Worm (Caenorhabditis elegans) whole organism, young adult: ENCODE data around the gene nhr-241.

Experiments
- B0261.1 ChIP-seq: sonication (generic microtip); optimal IDR thresholded peaks from 2 replicates; lab custom pipeline; 2016; ENCODE audit warnings: mild to moderate bottlenecking, missing genetic modification characterization, moderate library complexity, missing compliant biosample characterization
- D2030.7 ChIP-seq: fragments of 200-800 bp; sonication (Bioruptor generic); IDR thresholded peaks from 2 replicates; pipeline ENCODE4 v1.3.6; 2022; ENCODE audit warnings: missing genetic modification reagents, missing genetic modification characterization, missing compliant biosample characterization
- F37B4.10 ChIP-seq: fragments of 200-800 bp; sonication (Bioruptor generic); IDR thresholded peaks from 2 replicates; pipeline ENCODE4 v1.3.6; 2022; ENCODE audit warnings: missing genetic modification characterization, missing compliant biosample characterization
- F39B2.1 ChIP-seq: fragments of 200-800 bp; sonication (Bioruptor generic); IDR thresholded peaks from 2 replicates; pipeline ENCODE4 v1.3.6; 2022; ENCODE audit warnings: missing genetic modification reagents, missing genetic modification characterization, missing compliant biosample characterization
- F49E8.2 ChIP-seq: sonication (generic microtip); optimal IDR thresholded peaks from 3 replicates; lab custom pipeline; 2017; ENCODE audit warnings: missing genetic modification characterization, mild to moderate bottlenecking, missing compliant biosample characterization, antibody characterized with exemption, moderate library complexity; ENCODE audit not compliant: insufficient read depth
- Y56A3A.18 ChIP-seq: fragments of 200-800 bp; sonication (Bioruptor generic); IDR thresholded peaks from 2 replicates; pipeline ENCODE4 v1.3.6; 2022; ENCODE audit warnings: missing genetic modification reagents, missing genetic modification characterization, missing compliant biosample characterization
- ama-1 ChIP-seq, 3 experiments: fragments of 150-350 bp in 1 of 3; sonication (generic microtip) in 2 of 3; optimal IDR thresholded peaks; 2 replicates each; lab custom pipeline; 2014 to 2018; ENCODE audit warnings: missing biosample characterization in 2 of 3, missing genetic modification characterization in 2 of 3, missing genetic modification reagents in 2 of 3
- aptf-3 ChIP-seq: fragments of 200-800 bp; sonication (Bioruptor generic); IDR thresholded peaks from 2 replicates; pipeline ENCODE4 v1.3.6; 2022; ENCODE audit warnings: missing genetic modification characterization, missing compliant biosample characterization
- bed-1 ChIP-seq: fragments of 200-800 bp; sonication (Bioruptor generic); IDR thresholded peaks from 2 replicates; pipeline ENCODE4 v1.3.6; 2022; ENCODE audit warnings: missing genetic modification reagents, missing genetic modification characterization, missing compliant biosample characterization
- cebp-2 ChIP-seq: fragments of 200-800 bp; sonication (Bioruptor generic); IDR thresholded peaks from 2 replicates; pipeline ENCODE4 v1.3.6; 2022; ENCODE audit warnings: missing genetic modification characterization, missing compliant biosample characterization
- ceh-27 ChIP-seq: fragments of 200-800 bp; sonication (Bioruptor generic); optimal IDR thresholded peaks from 2 replicates; lab custom pipeline; 2018; ENCODE audit warnings: mild to moderate bottlenecking, missing genetic modification characterization, moderate library complexity, missing compliant biosample characterization
- ceh-58 ChIP-seq: fragments of 200-800 bp; sonication (Bioruptor generic); IDR thresholded peaks from 2 replicates; pipeline ENCODE4 v1.3.6; 2022; ENCODE audit warnings: missing genetic modification characterization, missing compliant biosample characterization
- die-1 ChIP-seq: sonication (generic microtip); optimal IDR thresholded peaks from 2 replicates; lab custom pipeline; 2016; ENCODE audit warnings: missing genotype, mild to moderate bottlenecking, missing genetic modification characterization, missing compliant biosample characterization
- dpff-1 ChIP-seq: sonication (generic microtip); optimal IDR thresholded peaks from 2 replicates; lab custom pipeline; 2017; ENCODE audit warnings: mild to moderate bottlenecking, missing genetic modification characterization, missing compliant biosample characterization
- egl-44 ChIP-seq: fragments of 200-800 bp; sonication (Bioruptor generic); IDR thresholded peaks from 2 replicates; pipeline ENCODE4 v1.3.6; 2022; ENCODE audit warnings: missing genetic modification reagents, missing genetic modification characterization, missing compliant biosample characterization
- ekl-4 ChIP-seq: fragments of 200-800 bp; sonication (Bioruptor generic); IDR thresholded peaks from 2 replicates; pipeline ENCODE4 v1.3.6; 2022; ENCODE audit warnings: missing genetic modification reagents, missing genetic modification characterization, missing compliant biosample characterization
- ets-4 ChIP-seq: fragments of 200-800 bp; sonication (Bioruptor generic); optimal IDR thresholded peaks from 2 replicates; lab custom pipeline; 2018; ENCODE audit warnings: mild to moderate bottlenecking, missing genetic modification characterization, missing compliant biosample characterization
- him-1 ChIP-seq: sonication (generic microtip); optimal IDR thresholded peaks from 2 replicates; lab custom pipeline; 2016; ENCODE audit warnings: missing genotype, missing genetic modification reagents, missing genetic modification characterization, missing compliant biosample characterization
- hlh-12 ChIP-seq: sonication (generic microtip); optimal IDR thresholded peaks from 2 replicates; lab custom pipeline; 2016; ENCODE audit warnings: missing genetic modification characterization, missing compliant biosample characterization
- hmg-1.2 ChIP-seq: fragments of 200-800 bp; sonication (Bioruptor generic); IDR thresholded peaks from 2 replicates; pipeline ENCODE4 v1.3.6; 2022; ENCODE audit warnings: missing genetic modification reagents, missing genetic modification characterization, missing compliant biosample characterization
- hrde-1 ChIP-seq: sonication (generic microtip); optimal IDR thresholded peaks from 2 replicates; lab custom pipeline; 2016; ENCODE audit warnings: missing genetic modification characterization, mild to moderate bottlenecking, missing compliant biosample characterization, moderate library complexity, missing genotype, missing genetic modification reagents, borderline replicate concordance
- lag-1 ChIP-seq: fragments of 200-800 bp; sonication (Bioruptor generic); IDR thresholded peaks from 2 replicates; pipeline ENCODE4 v1.3.6; 2022; ENCODE audit warnings: missing genetic modification reagents, missing genetic modification characterization, missing compliant biosample characterization
- let-607 ChIP-seq, 2 experiments: fragments of 200-800 bp in 1 of 2; sonication (Bioruptor generic) in 1 of 2; sonication (generic microtip) in 1 of 2; optimal IDR thresholded peaks; 2 replicates each; lab custom pipeline; 2016 to 2018; ENCODE audit warnings: mild to moderate bottlenecking in 2 of 2, missing compliant biosample characterization in 2 of 2, missing genetic modification characterization in 2 of 2, moderate library complexity in 2 of 2, missing genotype in 1 of 2
- lir-1 ChIP-seq: fragments of 200-800 bp; sonication (Bioruptor generic); conservative IDR thresholded peaks from 2 replicates; pipeline ENCODE4 v1.3.6; 2022; ENCODE audit warnings: missing genetic modification reagents, missing genetic modification characterization, missing compliant biosample characterization
- madf-6 ChIP-seq: fragments of 200-800 bp; sonication (Bioruptor generic); IDR thresholded peaks from 2 replicates; pipeline ENCODE4 v1.3.6; 2022; ENCODE audit warnings: missing genetic modification reagents, missing genetic modification characterization, missing compliant biosample characterization
- madf-8 ChIP-seq: fragments of 200-800 bp; sonication (Bioruptor generic); conservative IDR thresholded peaks from 2 replicates; pipeline ENCODE4 v1.3.6; 2022; ENCODE audit warnings: missing genetic modification reagents, missing genetic modification characterization, missing compliant biosample characterization
- nfya-1 ChIP-seq: sonication (generic microtip); optimal IDR thresholded peaks from 2 replicates; lab custom pipeline; 2017; ENCODE audit warnings: antibody characterized with exemption, missing compliant biosample characterization, missing genetic modification characterization, borderline replicate concordance; ENCODE audit not compliant: insufficient read depth
- nhr-120 ChIP-seq: fragments of 200-800 bp; sonication (Bioruptor generic); IDR thresholded peaks from 2 replicates; pipeline ENCODE4 v1.3.6; 2022; ENCODE audit warnings: missing genetic modification characterization, missing compliant biosample characterization
- nhr-179 ChIP-seq: sonication (generic microtip); optimal IDR thresholded peaks from 2 replicates; lab custom pipeline; 2016; ENCODE audit warnings: mild to moderate bottlenecking, missing genetic modification characterization, missing compliant biosample characterization
- nhr-80 ChIP-seq: sonication (generic microtip); optimal IDR thresholded peaks from 2 replicates; lab custom pipeline; 2016; ENCODE audit warnings: missing genetic modification characterization, missing compliant biosample characterization
- rec-8 ChIP-seq, 2 experiments: sonication (generic microtip); optimal IDR thresholded peaks; 2 replicates each; lab custom pipeline; 2016; ENCODE audit warnings: mild to moderate bottlenecking in 2 of 2, missing genetic modification characterization in 2 of 2, missing genetic modification reagents in 2 of 2, missing genotype in 2 of 2, missing biosample characterization in 1 of 2, missing compliant biosample characterization in 1 of 2, moderate library complexity in 1 of 2
- repo-1 ChIP-seq: sonication (generic microtip); optimal IDR thresholded peaks from 2 replicates; lab custom pipeline; 2017; ENCODE audit warnings: mild to moderate bottlenecking, missing genetic modification characterization, missing compliant biosample characterization
- rpc-1 ChIP-seq, 2 experiments: fragments of 150-350 bp in 1 of 2; sonication (generic microtip) in 1 of 2; optimal IDR thresholded peaks; 2 replicates each; lab custom pipeline; 2014 to 2018; ENCODE audit warnings: missing biosample characterization in 1 of 2, missing genetic modification characterization in 1 of 2, missing genetic modification reagents in 1 of 2, missing genotype in 1 of 2
- sea-2 ChIP-seq: fragments of 200-800 bp; sonication (Bioruptor generic); IDR thresholded peaks from 2 replicates; pipeline ENCODE4 v1.3.6; 2022; ENCODE audit warnings: missing genetic modification characterization, missing compliant biosample characterization
- snpc-1.1 ChIP-seq: sonication (generic microtip); optimal IDR thresholded peaks from 2 replicates; lab custom pipeline; 2017; ENCODE audit warnings: missing genetic modification characterization, mild to moderate bottlenecking, missing compliant biosample characterization, antibody characterized with exemption, moderate library complexity, missing genotype, missing genetic modification reagents; ENCODE audit not compliant: insufficient read depth
- snpc-1.3 ChIP-seq: sonication (generic microtip); optimal IDR thresholded peaks from 2 replicates; lab custom pipeline; 2017; ENCODE audit warnings: missing genetic modification characterization, mild to moderate bottlenecking, missing compliant biosample characterization, antibody characterized with exemption, moderate library complexity, missing genotype, missing genetic modification reagents; ENCODE audit not compliant: insufficient read depth
- snpc-4 ChIP-seq, 5 experiments: fragments of 150-350 bp in 1 of 5; sonication (generic microtip) in 4 of 5; optimal IDR thresholded peaks; 2 replicates each; lab custom pipeline; 2014 to 2018; ENCODE audit warnings: missing genetic modification characterization in 5 of 5, missing biosample characterization in 3 of 5, antibody characterized with exemption in 2 of 5, mild to moderate bottlenecking in 2 of 5, missing compliant biosample characterization in 2 of 5, missing genotype in 2 of 5, moderate library complexity in 2 of 5, missing genetic modification reagents in 1 of 5
- tbp1 ChIP-seq: fragments of 200-800 bp; sonication (Bioruptor generic); optimal IDR thresholded peaks from 2 replicates; lab custom pipeline; 2018; ENCODE audit warnings: mild to moderate bottlenecking, missing genetic modification characterization, missing compliant biosample characterization
- ztf-18 ChIP-seq: sonication (generic microtip); optimal IDR thresholded peaks from 2 replicates; lab custom pipeline; 2016; ENCODE audit warnings: missing genotype, mild to moderate bottlenecking, missing genetic modification characterization, missing compliant biosample characterization
- ztf-22 ChIP-seq: fragments of 200-800 bp; sonication (Bioruptor generic); optimal IDR thresholded peaks from 2 replicates; lab custom pipeline; 2018; ENCODE audit warnings: mild to moderate bottlenecking, missing genetic modification characterization, moderate library complexity, missing compliant biosample characterization
- ztf-26 ChIP-seq: sonication (generic microtip); optimal IDR thresholded peaks from 2 replicates; lab custom pipeline; 2017; ENCODE audit warnings: missing genetic modification characterization, missing compliant biosample characterization

nhr-241 gene

ce11 chrV:18710045-18710490 lies 10.8 kb downstream of the nhr-241 start (continued):
- peak; percentile 70 for TF ChIP-seq tbp1 (GFP tag; lab: Kevin White, UChicago)
- TF ChIP-seq sea-2 (GFP tag; lab: Robert Waterston, UW) = no peak
- no peak for TF ChIP-seq F39B2.1 (GFP tag; lab: Robert Waterston, UW)
- TF ChIP-seq ztf-26 (tag; lab: Kevin White, UChicago) = no peak
- no peak for TF ChIP-seq madf-8 (GFP tag; lab: Robert Waterston, UW)
- TF ChIP-seq repo-1 (tag; lab: Kevin White, UChicago) = no peak
- no peak for TF ChIP-seq Y56A3A.18
- TF ChIP-seq ceh-27 (GFP tag; lab: Kevin White, UChicago) = no peak
- TF ChIP-seq F37B4.10 (GFP tag; lab: Robert Waterston, UW) = no peak
- no peak for TF ChIP-seq dpff-1 (tag; lab: Kevin White, UChicago)
- TF ChIP-seq snpc-1.1 (tag; lab: Kevin White, UChicago) = no peak
- TF ChIP-seq let-607 (tag; optimal IDR thresholded peaks at IDR 0.05; lab: Kevin White, UChicago) = no peak
- TF ChIP-seq rpc-1 (optimal IDR thresholded peaks at IDR 0.05; lab: Kevin White, UChicago) = peak; percentile 3
- TF ChIP-seq rpc-1 (tag; optimal IDR thresholded peaks at IDR 0.05; lab: Kevin White, UChicago) = peak; percentile 61
- TF ChIP-seq ztf-22 (GFP tag; lab: Kevin White, UChicago) = no peak
- no peak for TF ChIP-seq lir-1 (GFP tag; lab: Robert Waterston, UW)

- TF ChIP-seq rec-8 (tag; optimal IDR thresholded peaks at IDR 0.05; lab: Kevin White, UChicago) (no peak), nfya-1 (tag; lab: Kevin White, UChicago) (peak; percentile 41), nhr-120 (peak; percentile 78; the same call in 1 of the 2 replicates), aptf-3 (peak; percentile 32; the same call in 1 of the 2 replicates), ekl-4 (no peak), hmg-1.2 (GFP tag; lab: Robert Waterston, UW) (no peak), ama-1 (optimal IDR thresholded peaks at IDR 0.05; lab: Kevin White, UChicago) (no peak), ama-1 (GFP tag; optimal IDR thresholded peaks at IDR 0.05; lab: Kevin White, UChicago) (no peak), snpc-1.3 (tag; lab: Kevin White, UChicago) (no peak), ztf-18 (tag; lab: Kevin White, UChicago) (no peak), nhr-179 (no peak), ceh-58 (no peak)
Observed at ce11 chrV:18711362-18711761, 12.1 kb downstream of the nhr-241 start.

- peak; percentile 24 for TF ChIP-seq B0261.1
- TF ChIP-seq him-1 (tag; lab: Kevin White, UChicago) = peak; percentile 22
- TF ChIP-seq snpc-4 (GFP tag; optimal IDR thresholded peaks at IDR 0.05; lab: Kevin White, UChicago) = no peak
- TF ChIP-seq snpc-4 (tag; optimal IDR thresholded peaks at IDR 0.05; lab: Kevin White, UChicago) = peak in 1 of 4 experiments; percentile 52
- TF ChIP-seq ztf-18 (tag; lab: Kevin White, UChicago) = peak; percentile 87
- no peak for TF ChIP-seq nhr-80 (tag; lab: Kevin White, UChicago)
- TF ChIP-seq egl-44 (GFP tag; lab: Robert Waterston, UW) = peak; percentile 69; the same call in 1 of the 2 replicates
- peak; percentile 24 for TF ChIP-seq die-1 (tag; lab: Kevin White, UChicago)
- TF ChIP-seq hrde-1 (tag; lab: Kevin White, UChicago) = peak; percentile 43
- TF ChIP-seq D2030.7 = peak; percentile 24; the same call in 1 of the 2 replicates
- no peak for TF ChIP-seq madf-6 (GFP tag; lab: Robert Waterston, UW)
- TF ChIP-seq aptf-3 = no peak
- TF ChIP-seq F49E8.2 = peak; percentile 1
- TF ChIP-seq cebp-2 (GFP tag; lab: Robert Waterston, UW) = no peak; the same call in 1 of the 2 replicates
- no peak for TF ChIP-seq ets-4 (GFP tag; lab: Kevin White, UChicago)
- TF ChIP-seq hlh-12 (tag; lab: Kevin White, UChicago) = peak; percentile 53
- peak; percentile 95; the same call in 1 of the 2 replicates for TF ChIP-seq nhr-120
- no peak for TF ChIP-seq lag-1 (GFP tag; lab: Robert Waterston, UW)
- TF ChIP-seq bed-1 = peak; percentile 97
- TF ChIP-seq rpc-1 (optimal IDR thresholded peaks at IDR 0.05; lab: Kevin White, UChicago) = peak; percentile 37
- TF ChIP-seq rpc-1 (tag; optimal IDR thresholded peaks at IDR 0.05; lab: Kevin White, UChicago) = peak; percentile 75
- no peak for TF ChIP-seq ama-1 (optimal IDR thresholded peaks at IDR 0.05; lab: Kevin White, UChicago)
- TF ChIP-seq ama-1 (GFP tag; optimal IDR thresholded peaks at IDR 0.05; lab: Kevin White, UChicago) = peak in 1 of 2 experiments; percentile 5
- TF ChIP-seq, all 124 proteins: peak for 14
Observed at ce11 chrV:18712118-18712517, 12.9 kb downstream of the nhr-241 start.
